Fruit fly (Drosophila melanogaster): ENCODE measurements around the gene eIF4E1.

eIF4E1 gene

dm6 chr3L:9396704-9397103, 5.6 kb downstream of the eIF4E1 start:
- no peak for TF ChIP-seq N (GFP tag; optimal IDR thresholded peaks at IDR 0.05)
- TF ChIP-seq Dfd (GFP tag; optimal IDR thresholded peaks at IDR 0.05), result peak; percentile 8
- TF ChIP-seq pan (optimal IDR thresholded peaks at IDR 0.05), result no peak
- peak; percentile 76 for TF ChIP-seq psq (GFP tag; optimal IDR thresholded peaks at IDR 0.05)
- no peak for TF ChIP-seq GATAd (GFP tag; optimal IDR thresholded peaks at IDR 0.05)
- TF ChIP-seq woc (GFP tag; optimal IDR thresholded peaks at IDR 0.05), result no peak
- TF ChIP-seq HLH106 (tag; optimal IDR thresholded peaks at IDR 0.05), result no peak
- no peak for TF ChIP-seq ey (GFP tag; optimal IDR thresholded peaks at IDR 0.05)

dm6 chr3L:9396038-9396437, 6.2 kb downstream of the eIF4E1 start:
- TF ChIP-seq Rel (GFP tag; optimal IDR thresholded peaks at IDR 0.05) (no peak), Rel (tag; optimal IDR thresholded peaks at IDR 0.05) (peak; percentile 98), ey (GFP tag; optimal IDR thresholded peaks at IDR 0.05) (no peak), Mio (GFP tag; optimal IDR thresholded peaks at IDR 0.05) (no peak)

dm6 chr3L:9391340-9391980, 10.8 kb downstream of the eIF4E1 start:
- TF ChIP-seq woc (GFP tag; optimal IDR thresholded peaks at IDR 0.05) (no peak), Rel (GFP tag; optimal IDR thresholded peaks at IDR 0.05) (no peak), Rel (tag; optimal IDR thresholded peaks at IDR 0.05) (peak; percentile 87)

dm6 chr3L:9384445-9385079, 17.7 kb downstream of the eIF4E1 start:
- no peak for TF ChIP-seq Hr78 (GFP tag; optimal IDR thresholded peaks at IDR 0.05)
- peak; percentile 54 for TF ChIP-seq psq (GFP tag; optimal IDR thresholded peaks at IDR 0.05)

- TF ChIP-seq Jra (GFP tag; optimal IDR thresholded peaks at IDR 0.05) (peak; percentile 98), N (GFP tag; optimal IDR thresholded peaks at IDR 0.05) (no peak), Dif (GFP tag; optimal IDR thresholded peaks at IDR 0.05; ENCODE audit: partially characterized antibody) (no peak), pan (optimal IDR thresholded peaks at IDR 0.05) (no peak), Myc (optimal IDR thresholded peaks at IDR 0.05) (no peak), psq (GFP tag; optimal IDR thresholded peaks at IDR 0.05) (peak; percentile 100), CG9705 (GFP tag; optimal IDR thresholded peaks at IDR 0.05) (peak; percentile 98), OdsH (GFP tag; optimal IDR thresholded peaks at IDR 0.05) (peak; percentile 100), Rel (GFP tag; optimal IDR thresholded peaks at IDR 0.05) (peak; percentile 99), Rel (tag; optimal IDR thresholded peaks at IDR 0.05) (peak; percentile 94), Hr83 (GFP tag; optimal IDR thresholded peaks at IDR 0.05; ENCODE audit: poor library complexity, severe bottlenecking) (peak; percentile 99), usp (GFP tag; optimal IDR thresholded peaks at IDR 0.05) (no peak), h (GFP tag; optimal IDR thresholded peaks at IDR 0.05) (peak; percentile 100), CG32264 (GFP tag; optimal IDR thresholded peaks at IDR 0.05) (peak; percentile 99), ey (GFP tag; optimal IDR thresholded peaks at IDR 0.05) (peak; percentile 99), Sp1 (GFP tag; optimal IDR thresholded peaks at IDR 0.05) (peak; percentile 100), sage (GFP tag; optimal IDR thresholded peaks at IDR 0.05) (peak; percentile 99), lola (GFP tag; optimal IDR thresholded peaks at IDR 0.05) (no peak), woc (GFP tag; optimal IDR thresholded peaks at IDR 0.05) (peak; percentile 100), brk (GFP tag; optimal IDR thresholded peaks at IDR 0.05) (peak; percentile 98), Hr78 (GFP tag; optimal IDR thresholded peaks at IDR 0.05) (no peak), Vsx2 (GFP tag; optimal IDR thresholded peaks at IDR 0.05; ENCODE audit: partially characterized antibody) (no peak), foxo (GFP tag; optimal IDR thresholded peaks at IDR 0.05) (peak; percentile 97 to 100), jim (GFP tag; optimal IDR thresholded peaks at IDR 0.05) (peak; percentile 78), tai (GFP tag; optimal IDR thresholded peaks at IDR 0.05) (peak; percentile 96), dmrt93B (GFP tag; optimal IDR thresholded peaks at IDR 0.05) (peak; percentile 100), br (GFP tag; optimal IDR thresholded peaks at IDR 0.05) (peak; percentile 100), dsf (GFP tag; optimal IDR thresholded peaks at IDR 0.05; ENCODE audit: borderline replicate concordance) (peak; percentile 96), fru (GFP tag; optimal IDR thresholded peaks at IDR 0.05) (peak; percentile 100), GATAd (GFP tag; optimal IDR thresholded peaks at IDR 0.05) (peak; percentile 96), HLH106 (tag; optimal IDR thresholded peaks at IDR 0.05) (peak; percentile 100), Hnf4 (GFP tag; optimal IDR thresholded peaks at IDR 0.05) (peak; percentile 99), CrebA (GFP tag; optimal IDR thresholded peaks at IDR 0.05; ENCODE audit: borderline replicate concordance) (no peak), Abd-B (GFP tag; optimal IDR thresholded peaks at IDR 0.05) (no peak), Mio (GFP tag; optimal IDR thresholded peaks at IDR 0.05) (peak; percentile 93), sv (GFP tag; optimal IDR thresholded peaks at IDR 0.05) (peak; percentile 96), Dfd (GFP tag; optimal IDR thresholded peaks at IDR 0.05) (no peak), rgr (GFP tag; optimal IDR thresholded peaks at IDR 0.05) (peak; percentile 100)
Measured at dm6 chr3L:9383345-9384075, 18.8 kb downstream of the eIF4E1 start, which contains the start of gene Hsp27. Hsp27 (plus strand) TSS chr3L:9384063.
